Worm (Caenorhabditis elegans) whole organism, L4 larva: ENCODE data around the gene Y59A8B.25.

Experiments used
- F37D6.2 ChIP-seq: sonication (generic microtip); optimal IDR thresholded peaks from 2 replicates; lab custom pipeline; 2016; ENCODE audit warnings: mild to moderate bottlenecking, missing genetic modification characterization, missing compliant biosample characterization
- F44E2.7 ChIP-seq: fragments of 200-800 bp; sonication (Bioruptor generic); IDR thresholded peaks from 2 replicates; pipeline ENCODE4 v2.1.2; 2022; ENCODE audit warnings: missing genetic modification characterization, missing compliant biosample characterization
- R02D3.7 ChIP-seq: fragments of 150-350 bp; sonication (generic microtip); optimal IDR thresholded peaks from 3 replicates; lab custom pipeline; 2014; ENCODE audit warnings: missing biosample characterization, missing genetic modification characterization
- T20F7.1 ChIP-seq: fragments of 200-800 bp; sonication (Bioruptor generic); optimal IDR thresholded peaks from 2 replicates; lab custom pipeline; 2018; ENCODE audit warnings: mild to moderate bottlenecking, missing genetic modification characterization, missing compliant biosample characterization
- T26A8.4 ChIP-seq: fragments of 200-800 bp; sonication (Bioruptor generic); IDR thresholded peaks from 2 replicates; pipeline ENCODE4 v1.3.6; 2022; ENCODE audit warnings: missing genetic modification characterization, missing compliant biosample characterization
- Y5F2A.4 ChIP-seq: fragments of 200-800 bp; sonication (Bioruptor generic); optimal IDR thresholded peaks from 2 replicates; lab custom pipeline; 2018; ENCODE audit warnings: mild to moderate bottlenecking, missing genetic modification characterization, missing compliant biosample characterization
- ZK546.5 ChIP-seq, 2 experiments: sonication (generic microtip); optimal IDR thresholded peaks; 2 replicates each; lab custom pipeline; 2017; ENCODE audit warnings: missing biosample characterization in 2 of 2, missing genetic modification characterization in 2 of 2
- aha-1 ChIP-seq: fragments of 150-350 bp; peaks from one replicate; lab custom pipeline; 2014; ENCODE audit warnings: missing biosample characterization, missing genetic modification characterization
- aly-2 ChIP-seq: sonication (generic microtip); optimal IDR thresholded peaks from 2 replicates; lab custom pipeline; 2018; ENCODE audit warnings: missing biosample characterization, missing genetic modification characterization
- ama-1 ChIP-seq: fragments of 150-350 bp; optimal IDR thresholded peaks from 2 replicates; lab custom pipeline; 2014; ENCODE audit warnings: inconsistent platforms, mixed read lengths
- ceh-20 ChIP-seq: fragments of 200-800 bp; sonication (Bioruptor generic); IDR thresholded peaks from 2 replicates; pipeline ENCODE4 v1.3.6; 2022; ENCODE audit warnings: missing genetic modification reagents, missing genetic modification characterization, missing compliant biosample characterization
- ceh-28 ChIP-seq: fragments of 150-350 bp; optimal IDR thresholded peaks from 2 replicates; lab custom pipeline; 2014; ENCODE audit warnings: missing biosample characterization, missing genetic modification reagents, missing genetic modification characterization
- ctbp-1 ChIP-seq: fragments of 200-800 bp; sonication (Bioruptor generic); IDR thresholded peaks from 2 replicates; pipeline ENCODE4 v1.3.6; 2022; ENCODE audit warnings: missing genetic modification reagents, missing genetic modification characterization, missing compliant biosample characterization
- dmd-6 ChIP-seq: fragments of 200-800 bp; sonication (Bioruptor generic); IDR thresholded peaks from 2 replicates; pipeline ENCODE4 v1.3.6; 2022; ENCODE audit warnings: missing genetic modification reagents, missing genetic modification characterization, missing compliant biosample characterization
- dmd-8 ChIP-seq: fragments of 200-800 bp; sonication (Bioruptor generic); IDR thresholded peaks from 2 replicates; pipeline ENCODE4 v1.3.6; 2022; ENCODE audit warnings: missing genetic modification characterization, missing compliant biosample characterization
- dpl-1 ChIP-seq: fragments of 150-350 bp; optimal IDR thresholded peaks from 2 replicates; lab custom pipeline; 2014; ENCODE audit warnings: missing biosample characterization, missing genetic modification reagents, missing genetic modification characterization
- duxl-1 ChIP-seq: sonication (generic microtip); optimal IDR thresholded peaks from 2 replicates; lab custom pipeline; 2016; ENCODE audit warnings: mild to moderate bottlenecking, missing genetic modification characterization, moderate library complexity, missing compliant biosample characterization; ENCODE audit not compliant: poor library complexity
- dve-1 ChIP-seq: sonication (generic microtip); optimal IDR thresholded peaks from 2 replicates; lab custom pipeline; 2017; ENCODE audit warnings: antibody characterized with exemption, mild to moderate bottlenecking, missing genetic modification characterization, missing compliant biosample characterization; ENCODE audit not compliant: insufficient read depth
- fkh-10 ChIP-seq: fragments of 150-350 bp; optimal IDR thresholded peaks from 2 replicates; lab custom pipeline; 2014; ENCODE audit warnings: missing biosample characterization, missing genetic modification reagents, missing genetic modification characterization
- fos-1 ChIP-seq: fragments of 150-350 bp; optimal IDR thresholded peaks from 2 replicates; lab custom pipeline; 2014; ENCODE audit warnings: missing biosample characterization, missing genetic modification characterization
- gei-8 ChIP-seq: fragments of 200-800 bp; sonication (Bioruptor generic); optimal IDR thresholded peaks from 2 replicates; lab custom pipeline; 2018; ENCODE audit warnings: mild to moderate bottlenecking, missing genetic modification characterization, missing compliant biosample characterization
- hif-1 ChIP-seq, 2 experiments: sonication (generic microtip); optimal IDR thresholded peaks; 2 replicates each; lab custom pipeline; 2016 to 2017; ENCODE audit warnings: missing compliant biosample characterization in 2 of 2, missing genetic modification characterization in 2 of 2, missing genetic modification reagents in 2 of 2, missing genotype in 2 of 2, mild to moderate bottlenecking in 1 of 2
- hlh-11 ChIP-seq: fragments of 200-800 bp; sonication (Bioruptor generic); optimal IDR thresholded peaks from 2 replicates; lab custom pipeline; 2018; ENCODE audit warnings: mild to moderate bottlenecking, missing genetic modification characterization, missing compliant biosample characterization
- hlh-30 ChIP-seq: sonication (generic microtip); optimal IDR thresholded peaks from 2 replicates; lab custom pipeline; 2017; ENCODE audit warnings: antibody characterized with exemption, mild to moderate bottlenecking, missing genetic modification characterization, missing compliant biosample characterization; ENCODE audit not compliant: insufficient read depth
- hmg-1.1 ChIP-seq: fragments of 200-800 bp; sonication (Bioruptor generic); IDR thresholded peaks from 2 replicates; pipeline ENCODE4 v1.3.6; 2022; ENCODE audit warnings: missing genetic modification reagents, missing genetic modification characterization, missing compliant biosample characterization
- jun-1 ChIP-seq: fragments of 150-350 bp; optimal IDR thresholded peaks from 2 replicates; lab custom pipeline; 2014; ENCODE audit warnings: missing biosample characterization, missing genetic modification reagents, missing genetic modification characterization
- lin-1 ChIP-seq: fragments of 200-800 bp; sonication (Bioruptor generic); IDR thresholded peaks from 2 replicates; pipeline ENCODE4 v1.3.6; 2022; ENCODE audit warnings: missing genetic modification reagents, missing genetic modification characterization, missing compliant biosample characterization
- lin-29 ChIP-seq: fragments of 200-800 bp; sonication (Bioruptor generic); IDR thresholded peaks from 2 replicates; pipeline ENCODE4 v1.3.6; 2022; ENCODE audit warnings: missing genetic modification reagents, missing genetic modification characterization, missing compliant biosample characterization
- lin-38 ChIP-seq: fragments of 200-800 bp; sonication (Bioruptor generic); IDR thresholded peaks from 2 replicates; pipeline ENCODE4 v1.3.6; 2022; ENCODE audit warnings: missing genetic modification reagents, missing genetic modification characterization, missing compliant biosample characterization
- lir-3 ChIP-seq: sonication (generic microtip); optimal IDR thresholded peaks from 2 replicates; lab custom pipeline; 2016; ENCODE audit warnings: mild to moderate bottlenecking, missing genetic modification characterization, missing compliant biosample characterization
- lsy-2 ChIP-seq, 2 experiments: fragments of 150-350 bp in 1 of 2; sonication (generic microtip) in 1 of 2; optimal IDR thresholded peaks; 2 replicates each; lab custom pipeline; 2014 to 2017; ENCODE audit warnings: missing biosample characterization in 2 of 2, missing genetic modification characterization in 2 of 2
- madf-9 ChIP-seq: fragments of 200-800 bp; sonication (Bioruptor generic); conservative IDR thresholded peaks from 2 replicates; pipeline ENCODE4 v1.3.6; 2022; ENCODE audit warnings: missing genetic modification reagents, missing genetic modification characterization, missing compliant biosample characterization
- mdl-1 ChIP-seq, 2 experiments: fragments of 150-350 bp in 1 of 2; sonication (generic microtip) in 1 of 2; optimal IDR thresholded peaks; 2 replicates each; lab custom pipeline; 2014 to 2017; ENCODE audit warnings: missing biosample characterization in 2 of 2, missing genetic modification characterization in 2 of 2
- mep-1 ChIP-seq: fragments of 150-350 bp; sonication (generic microtip); optimal IDR thresholded peaks from 3 replicates; lab custom pipeline; 2014; ENCODE audit warnings: missing biosample characterization, missing genetic modification characterization
- mes-2 ChIP-seq: sonication (generic microtip); optimal IDR thresholded peaks from 2 replicates; lab custom pipeline; 2016; ENCODE audit warnings: missing genotype, mild to moderate bottlenecking, missing genetic modification characterization, missing compliant biosample characterization; ENCODE audit not compliant: poor library complexity, severe bottlenecking
- mxl-2 ChIP-seq: fragments of 200-800 bp; sonication (Bioruptor generic); conservative IDR thresholded peaks from 2 replicates; pipeline ENCODE4 v1.3.6; 2022; ENCODE audit warnings: missing genetic modification reagents, missing genetic modification characterization, missing compliant biosample characterization
- mxl-3 ChIP-seq: fragments of 200-800 bp; sonication (Bioruptor generic); optimal IDR thresholded peaks from 2 replicates; lab custom pipeline; 2018; ENCODE audit warnings: mild to moderate bottlenecking, missing genetic modification characterization, missing compliant biosample characterization
- nhr-28 ChIP-seq: fragments of 150-350 bp; optimal IDR thresholded peaks from 2 replicates; lab custom pipeline; 2014; ENCODE audit warnings: missing biosample characterization, missing genetic modification characterization
- nhr-48 ChIP-seq: sonication (generic microtip); optimal IDR thresholded peaks from 2 replicates; lab custom pipeline; 2016; ENCODE audit warnings: mild to moderate bottlenecking, missing genetic modification characterization, missing compliant biosample characterization
- nhr-6 ChIP-seq: fragments of 150-350 bp; optimal IDR thresholded peaks from 2 replicates; lab custom pipeline; 2014; ENCODE audit warnings: missing biosample characterization, missing genetic modification characterization
- nhr-77 ChIP-seq: fragments of 150-350 bp; optimal IDR thresholded peaks from 2 replicates; lab custom pipeline; 2014; ENCODE audit warnings: missing biosample characterization, missing genetic modification characterization
- pha-4 ChIP-seq, 2 experiments: fragments of 150-350 bp in 1 of 2; fragments of 200-800 bp in 1 of 2; sonication (Bioruptor generic) in 1 of 2; IDR thresholded peaks in 1 of 2; optimal IDR thresholded peaks in 1 of 2; 2 replicates each; pipeline versions ENCODE4 v1.3.6 to Lab custom; 2014 to 2022; ENCODE audit warnings: missing genetic modification characterization in 2 of 2, missing genetic modification reagents in 2 of 2, missing biosample characterization in 1 of 2, missing compliant biosample characterization in 1 of 2
- rbr-2 ChIP-seq: sonication (generic microtip); optimal IDR thresholded peaks from 2 replicates; lab custom pipeline; 2016; ENCODE audit warnings: missing genotype, missing genetic modification characterization, missing compliant biosample characterization
- set-16 ChIP-seq: fragments of 200-800 bp; sonication (Bioruptor generic); IDR thresholded peaks from 2 replicates; pipeline ENCODE4 v1.3.6; 2022; ENCODE audit warnings: missing genetic modification reagents, missing genetic modification characterization, missing compliant biosample characterization
- snpc-4 ChIP-seq: fragments of 150-350 bp; optimal IDR thresholded peaks from 2 replicates; lab custom pipeline; 2014; ENCODE audit warnings: missing biosample characterization, missing genetic modification characterization
- tra-1 ChIP-seq: fragments of 200-800 bp; sonication (Bioruptor generic); IDR thresholded peaks from 2 replicates; pipeline ENCODE4 v1.3.6; 2022; ENCODE audit warnings: missing genetic modification reagents, missing genetic modification characterization, missing compliant biosample characterization
- unc-62 ChIP-seq, 3 experiments: fragments of 150-350 bp in 1 of 3; sonication (generic microtip); optimal IDR thresholded peaks in 2 of 3; peaks in 1 of 3; 1 replicate in 1 of 3; 2 replicates in 2 of 3; lab custom pipeline; 2014 to 2017; ENCODE audit warnings: missing biosample characterization in 3 of 3, missing genetic modification characterization in 3 of 3, missing genetic modification reagents in 3 of 3, missing genotype in 1 of 3
- vab-7 ChIP-seq: fragments of 200-800 bp; sonication (Bioruptor generic); IDR thresholded peaks from 2 replicates; pipeline ENCODE4 v1.3.6; 2022; ENCODE audit warnings: missing genetic modification reagents, missing genetic modification characterization, missing compliant biosample characterization
- zfp-3 ChIP-seq: fragments of 200-800 bp; sonication (Bioruptor generic); conservative IDR thresholded peaks from 2 replicates; pipeline ENCODE4 v1.3.6; 2022; ENCODE audit warnings: missing genetic modification reagents, missing genetic modification characterization, missing compliant biosample characterization

Y59A8B.25 gene

DNA sequence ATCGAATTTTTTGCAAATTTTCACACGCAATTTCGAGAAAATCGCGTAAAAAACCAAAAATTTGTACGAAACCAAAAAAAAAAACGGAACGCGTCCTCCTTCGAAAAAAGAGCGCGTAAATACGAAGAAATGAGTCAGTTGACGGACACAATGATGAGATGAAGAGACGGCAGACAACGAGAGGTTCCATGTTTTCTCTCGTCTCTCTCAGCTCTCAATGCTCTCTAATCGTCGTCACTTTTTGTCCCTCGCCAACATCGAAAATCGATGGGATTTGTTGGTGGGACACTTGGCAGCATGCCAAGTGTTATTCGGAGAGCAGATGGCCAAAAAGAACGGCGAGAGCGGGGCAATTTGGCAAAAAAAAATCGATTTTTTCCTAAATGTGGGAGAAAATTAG is 24.0 kb upstream of the Y59A8B.25 start:
- TF ChIP-seq snpc-4 (tag; lab: Kevin White, UChicago), result peak; percentile 15
- TF ChIP-seq T26A8.4 (GFP tag; lab: Robert Waterston, UW), result peak; percentile 59
- TF ChIP-seq hlh-30 (tag; lab: Kevin White, UChicago), result peak; percentile 88
- peak; percentile 82 for TF ChIP-seq hlh-11 (tag; lab: Kevin White, UChicago)
- peak; percentile 64 for TF ChIP-seq ctbp-1
- no peak for TF ChIP-seq gei-8
- TF ChIP-seq lin-38 (GFP tag; lab: Robert Waterston, UW), result peak; percentile 77
- TF ChIP-seq R02D3.7 (tag; lab: Kevin White, UChicago), result no peak
- TF ChIP-seq fkh-10, result peak; percentile 1
- peak; percentile 59 for TF ChIP-seq dmd-6 (GFP tag; lab: Robert Waterston, UW)
- TF ChIP-seq hif-1 (tag; optimal IDR thresholded peaks at IDR 0.05; lab: Kevin White, UChicago), result peak in 1 of 2 experiments; percentile 54
- TF ChIP-seq Y5F2A.4 (GFP tag; lab: Kevin White, UChicago), result no peak
- no peak for TF ChIP-seq aly-2 (tag; lab: Kevin White, UChicago)
- TF ChIP-seq F44E2.7 (GFP tag; lab: Robert Waterston, UW), result no peak
- TF ChIP-seq T20F7.1, result peak; percentile 25
- peak; percentile 18 to 86 for TF ChIP-seq lsy-2 (tag; optimal IDR thresholded peaks at IDR 0.05; lab: Kevin White, UChicago)
- peak; percentile 44 for TF ChIP-seq F37D6.2 (tag; lab: Kevin White, UChicago)
- TF ChIP-seq ceh-20 (GFP tag; lab: Robert Waterston, UW), result peak; percentile 77
- peak; percentile 18 for TF ChIP-seq nhr-48 (tag; lab: Kevin White, UChicago)
- peak; percentile 71 for TF ChIP-seq ceh-28 (tag; lab: Kevin White, UChicago)
- peak; percentile 6 for TF ChIP-seq jun-1
- TF ChIP-seq hmg-1.1 (GFP tag; lab: Robert Waterston, UW), result peak; percentile 90
- TF ChIP-seq dpl-1 (GFP tag; lab: Kevin White, UChicago), result peak; percentile 73
- no peak for TF ChIP-seq ama-1
- peak; percentile 74 for TF ChIP-seq mes-2 (tag; lab: Kevin White, UChicago)
- TF ChIP-seq set-16 (GFP tag; lab: Robert Waterston, UW), result 0 out of 2 replicates have a peak, but pooled peaks have one; percentile 7
- peak; percentile 47 for TF ChIP-seq mxl-3 (GFP tag; lab: Kevin White, UChicago)
- no peak for TF ChIP-seq zfp-3
- TF ChIP-seq lin-1 (GFP tag; lab: Robert Waterston, UW), result no peak
- TF ChIP-seq nhr-77, result peak; percentile 16
- peak; percentile 83 for TF ChIP-seq mep-1 (tag; lab: Kevin White, UChicago)
- TF ChIP-seq nhr-28 (tag; lab: Kevin White, UChicago), result peak; percentile 68
- peak; percentile 69 for TF ChIP-seq nhr-6 (tag; lab: Kevin White, UChicago)
- TF ChIP-seq lir-3 (tag; lab: Kevin White, UChicago), result no peak
- TF ChIP-seq lin-29 (GFP tag; lab: Robert Waterston, UW), result peak; percentile 46; the same call in 1 of the 2 replicates
- TF ChIP-seq vab-7, result no peak
- TF ChIP-seq aha-1 (tag; lab: Kevin White, UChicago), result peak; percentile 98
- peak; percentile 80 for TF ChIP-seq rbr-2 (tag; lab: Kevin White, UChicago)
- no peak for TF ChIP-seq ZK546.5 (tag; optimal IDR thresholded peaks at IDR 0.05; lab: Kevin White, UChicago)
- peak in 1 of 2 experiments; percentile 88 for TF ChIP-seq unc-62 (GFP tag; optimal IDR thresholded peaks at IDR 0.05 in 1 of 2; lab: Kevin White, UChicago)
- no peak for TF ChIP-seq unc-62 (tag; optimal IDR thresholded peaks at IDR 0.05; lab: Kevin White, UChicago)
- TF ChIP-seq duxl-1 (tag; lab: Kevin White, UChicago), result peak; percentile 41
- TF ChIP-seq tra-1 (GFP tag; lab: Robert Waterston, UW), result 0 out of 2 replicates have a peak, but pooled peaks have one; percentile 22
- peak; percentile 31; the same call in 1 of the 2 replicates for TF ChIP-seq pha-4 (GFP tag; IDR thresholded peaks at IDR 0.05; lab: Robert Waterston, UW)
- TF ChIP-seq pha-4 (tag; optimal IDR thresholded peaks at IDR 0.05; lab: Kevin White, UChicago), result peak; percentile 68
- TF ChIP-seq mdl-1 (tag; optimal IDR thresholded peaks at IDR 0.05; lab: Kevin White, UChicago), result peak in 1 of 2 experiments; percentile 14
- TF ChIP-seq fos-1 (tag; lab: Kevin White, UChicago), result no peak
- 0 out of 2 replicates have a peak, but pooled peaks have one; percentile 28 for TF ChIP-seq madf-9 (GFP tag; lab: Robert Waterston, UW)
- peak; percentile 87 for TF ChIP-seq dve-1 (tag; lab: Kevin White, UChicago)
- no peak for TF ChIP-seq mxl-2
- TF ChIP-seq dmd-8, result no peak
